Fruit fly (Drosophila melanogaster): Measurements from ENCODE around the gene Octbeta1R.

dm6 chr3R:22564707-22565106, 67.7 kb downstream of the Octbeta1R start:
- TF ChIP-seq knrl (GFP tag; IDR thresholded peaks at IDR 0.05; ENCODE audit: partially characterized antibody) (no peak), fd102C (GFP tag; optimal IDR thresholded peaks at IDR 0.05) (no peak), nerfin-2 (GFP tag; IDR thresholded peaks at IDR 0.05; ENCODE audit: partially characterized antibody) (no peak), Sin3A (optimal IDR thresholded peaks at IDR 0.05) (no peak), CG2202 (tag; optimal IDR thresholded peaks at IDR 0.05) (no peak), kay (GFP tag; optimal IDR thresholded peaks at IDR 0.05) (no peak), toy (GFP tag; IDR thresholded peaks at IDR 0.05) (no peak), CG6689 (GFP tag; IDR thresholded peaks at IDR 0.05) (no peak), btn (GFP tag; optimal IDR thresholded peaks at IDR 0.05) (no peak), hbn (GFP tag; IDR thresholded peaks at IDR 0.05; ENCODE audit: partially characterized antibody) (no peak), CG18599 (GFP tag; optimal IDR thresholded peaks at IDR 0.05) (no peak)
